Worm (Caenorhabditis elegans): ENCODE results near the gene mrpl-12.
A peak's percentile ranks its signal among the peaks of the same experiment; 100 is the strongest.

mrpl-12 gene

DNA sequence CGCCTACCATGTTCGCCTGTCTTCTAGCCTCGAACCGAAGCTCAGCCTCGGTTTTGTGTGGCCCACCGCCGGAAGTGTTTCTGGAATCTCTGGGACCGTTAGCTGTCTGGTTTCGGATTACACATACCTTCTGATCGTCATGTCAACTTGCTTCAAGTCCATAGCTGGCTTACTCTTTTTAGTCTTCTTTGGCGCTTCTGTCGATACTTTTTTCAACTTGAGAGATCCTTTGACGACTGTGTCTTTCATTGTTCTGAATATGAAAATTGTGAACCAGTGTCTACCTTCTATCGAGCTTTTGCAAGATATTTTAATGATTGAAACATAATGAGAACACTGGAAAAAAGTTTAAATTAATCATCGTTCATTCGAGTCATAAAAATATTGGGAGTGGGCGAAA, 33.0 kb downstream of the mrpl-12 start, which contains the start of gene K01G5.8 (continued):
- TF ChIP-seq cebp-1 (GFP tag; IDR thresholded peaks at IDR 0.05) (no peak; the same call in 1 of the 2 replicates), cebp-1 (tag; optimal IDR thresholded peaks at IDR 0.05) (peak; percentile 9), nfyb-1 (GFP tag; IDR thresholded peaks at IDR 0.05) (0 out of 2 replicates have a peak, but pooled peaks have one; percentile 12), F49E8.2 (tag; optimal IDR thresholded peaks at IDR 0.05; ENCODE audit: insufficient read depth) (peak; percentile 48), ztf-18 (tag; optimal IDR thresholded peaks at IDR 0.05) (no peak), ceh-91 (GFP tag; IDR thresholded peaks at IDR 0.05) (no peak), let-607 (tag; optimal IDR thresholded peaks at IDR 0.05) (no peak), F39B2.1 (GFP tag; IDR thresholded peaks at IDR 0.05) (0 out of 2 replicates have a peak, but pooled peaks have one; percentile 11), lin-35 (GFP tag; optimal IDR thresholded peaks at IDR 0.05) (no peak), snpc-1.1 (tag; optimal IDR thresholded peaks at IDR 0.05; ENCODE audit: insufficient read depth) (peak; percentile 29), D2030.7 (GFP tag; IDR thresholded peaks at IDR 0.05) (peak; percentile 50; the same call in 1 of the 2 replicates), F33H1.4 (GFP tag; IDR thresholded peaks at IDR 0.05) (peak; percentile 28; the same call in 1 of the 2 replicates), B0035.1 (tag; optimal IDR thresholded peaks at IDR 0.05) (no peak)

- peak; percentile 97 for TF ChIP-seq let-607 (tag; optimal IDR thresholded peaks at IDR 0.05)
- TF ChIP-seq him-1 (tag; optimal IDR thresholded peaks at IDR 0.05) = peak; percentile 65
- TF ChIP-seq lin-54 (GFP tag; optimal IDR thresholded peaks at IDR 0.05) = peak; percentile 99
- TF ChIP-seq ceh-40 (GFP tag; IDR thresholded peaks at IDR 0.05) = no peak
- peak; percentile 94 for TF ChIP-seq rcor-1 (GFP tag; IDR thresholded peaks at IDR 0.05)
- TF ChIP-seq lin-40 (tag; optimal IDR thresholded peaks at IDR 0.05) = peak; percentile 68
- TF ChIP-seq athp-1 (tag; optimal IDR thresholded peaks at IDR 0.05) = peak; percentile 97
- peak; percentile 55 for TF ChIP-seq Y53F4B.3 (GFP tag; IDR thresholded peaks at IDR 0.05)
- peak; percentile 89 for TF ChIP-seq let-526 (GFP tag; IDR thresholded peaks at IDR 0.05)
- TF ChIP-seq tlf-1 (GFP tag; optimal IDR thresholded peaks at IDR 0.05) = peak; percentile 99
- TF ChIP-seq snpc-3.4 (tag; optimal IDR thresholded peaks at IDR 0.05) = peak; percentile 97
- TF ChIP-seq unc-130 (GFP tag; optimal IDR thresholded peaks at IDR 0.05) = peak; percentile 96
- TF ChIP-seq ZK185.1 (tag; optimal IDR thresholded peaks at IDR 0.05; ENCODE audit: poor library complexity, severe bottlenecking) = no peak
- 0 out of 2 replicates have a peak, but pooled peaks have one; percentile 77 for TF ChIP-seq F37B4.10 (GFP tag; IDR thresholded peaks at IDR 0.05)
- peak; percentile 91 for TF ChIP-seq ztf-25 (GFP tag; IDR thresholded peaks at IDR 0.05)
- no peak for TF ChIP-seq somi-1 (GFP tag; optimal IDR thresholded peaks at IDR 0.05)
- no peak for TF ChIP-seq unc-62 (GFP tag; optimal IDR thresholded peaks at IDR 0.05)
- peak; percentile 54 for TF ChIP-seq ztf-26 (tag; optimal IDR thresholded peaks at IDR 0.05)
- TF ChIP-seq snpc-1.1 (tag; optimal IDR thresholded peaks at IDR 0.05; ENCODE audit: insufficient read depth) = peak; percentile 77
- no peak for TF ChIP-seq mel-28 (tag; optimal IDR thresholded peaks at IDR 0.05; ENCODE audit: borderline replicate concordance)
- TF ChIP-seq nfya-2 (GFP tag; IDR thresholded peaks at IDR 0.05) = peak; percentile 56; the same call in 1 of the 2 replicates
- peak; percentile 68 for TF ChIP-seq snpc-1.3 (tag; optimal IDR thresholded peaks at IDR 0.05; ENCODE audit: insufficient read depth)
- no peak for TF ChIP-seq hlh-26 (GFP tag; conservative IDR thresholded peaks at IDR 0.05)
- TF ChIP-seq nhr-120 (GFP tag; IDR thresholded peaks at IDR 0.05) = no peak
- peak; percentile 85 for TF ChIP-seq ets-4 (GFP tag; optimal IDR thresholded peaks at IDR 0.05)
- TF ChIP-seq pha-4 (tag; optimal IDR thresholded peaks at IDR 0.05) = peak; percentile 41
- peak; percentile 69 for TF ChIP-seq ceh-27 (GFP tag; optimal IDR thresholded peaks at IDR 0.05)
- TF ChIP-seq rpc-1 (optimal IDR thresholded peaks at IDR 0.05) = no peak
- TF ChIP-seq rpc-1 (tag; optimal IDR thresholded peaks at IDR 0.05) = no peak
- peak; percentile 83 for TF ChIP-seq egl-44 (GFP tag; IDR thresholded peaks at IDR 0.05)
- no peak for TF ChIP-seq rec-8 (tag; optimal IDR thresholded peaks at IDR 0.05)
- peak; percentile 87 for TF ChIP-seq hrde-1 (tag; optimal IDR thresholded peaks at IDR 0.05; ENCODE audit: borderline replicate concordance)
- peak; percentile 85 for TF ChIP-seq lir-1 (GFP tag; conservative IDR thresholded peaks at IDR 0.05)
- peak; percentile 94 for TF ChIP-seq Y67H2A.10 (GFP tag; conservative IDR thresholded peaks at IDR 0.05)
These were observed 34.9 kb downstream of the mrpl-12 start, which contains the start of the genes tbb-1 and rib-2 for ce11 chrIII:10742382-10742860. Gene tbb-1, minus strand, starts transcription at chrIII:10742432. Gene rib-2, plus strand, starts transcription at chrIII:10742810.
